Fruit fly (Drosophila melanogaster): ENCODE data around the gene CG18048.

Gene CG18048

DNA sequence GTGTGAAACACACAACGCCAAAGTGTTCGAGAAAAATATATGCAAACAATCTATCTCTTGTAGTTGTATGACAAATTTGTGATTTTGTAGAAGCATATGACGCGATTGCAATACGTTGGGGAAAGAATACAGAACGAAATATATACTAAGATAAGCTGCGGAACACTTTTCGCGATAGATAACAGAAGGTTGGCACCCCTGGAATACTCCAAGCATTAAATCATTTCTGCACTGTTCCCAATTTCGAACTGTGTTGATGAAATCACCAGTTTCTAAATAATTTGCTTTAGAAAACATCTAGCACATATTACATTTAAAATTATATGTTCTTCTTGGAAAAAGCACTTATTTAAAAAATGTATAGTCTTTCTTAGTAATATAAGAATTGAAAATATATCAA, 8.5 kb downstream of the CG18048 start:
- TF ChIP-seq tj (GFP tag; optimal IDR thresholded peaks at IDR 0.05) (no peak), Hr96 (GFP tag; optimal IDR thresholded peaks at IDR 0.05) (no peak), kay (GFP tag; ENCODE audit: borderline replicate concordance) (peak; percentile 45), Mnt (GFP tag; optimal IDR thresholded peaks at IDR 0.05) (no peak), CG5204 (GFP tag; optimal IDR thresholded peaks at IDR 0.05) (no peak)

- peak; percentile 5 for TF ChIP-seq CG11617 (GFP tag; optimal IDR thresholded peaks at IDR 0.05)
- peak; percentile 10 for TF ChIP-seq Mnt (GFP tag; optimal IDR thresholded peaks at IDR 0.05)
- TF ChIP-seq Clk (GFP tag; optimal IDR thresholded peaks at IDR 0.05) = no peak
- TF ChIP-seq toe (GFP tag; optimal IDR thresholded peaks at IDR 0.05) = peak; percentile 67
- no peak for TF ChIP-seq cnc (optimal IDR thresholded peaks at IDR 0.05)
- peak; percentile 16 for TF ChIP-seq CG12768 (GFP tag; optimal IDR thresholded peaks at IDR 0.05)
Observed at dm6 chr3R:6368100-6368499, 22.2 kb downstream of the CG18048 start, which contains the start of gene CG42724. Gene CG42724 (minus strand): TSS chr3R:6368288.

DNA sequence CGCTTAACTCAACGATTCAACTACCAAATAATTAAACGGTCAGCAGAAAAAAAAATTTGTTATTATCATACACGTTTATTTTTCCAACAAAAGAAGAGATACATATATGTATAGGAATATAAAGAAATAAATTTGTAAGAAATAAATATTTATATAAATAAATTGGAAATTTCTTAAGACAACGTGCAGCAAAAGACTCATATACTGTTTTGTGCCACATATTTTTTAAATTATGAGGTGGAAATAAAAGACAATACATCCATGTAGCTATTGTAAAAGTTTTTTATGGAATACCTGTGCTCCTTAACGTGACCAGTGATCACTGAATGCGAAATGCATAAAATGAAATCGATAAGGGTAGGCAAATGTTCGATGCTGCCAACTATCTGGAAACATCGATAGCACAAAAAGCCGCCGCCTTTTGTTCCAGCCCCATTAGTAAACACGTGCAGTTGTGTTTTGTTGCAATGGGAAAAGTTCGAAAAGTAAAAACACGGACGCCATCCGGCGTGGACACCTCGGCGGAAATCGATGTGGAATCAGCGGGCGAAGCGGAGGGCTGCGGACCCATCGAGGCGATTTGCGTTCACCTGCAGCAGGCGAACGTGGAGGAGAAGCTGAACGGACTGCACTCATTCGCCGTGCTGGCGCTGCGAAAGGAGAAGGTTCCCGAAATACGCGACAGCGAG, 22.8 kb downstream of the CG18048 start, which contains the start of gene CG10286:
Gene CG10286, plus strand, starts transcription at position 416 of the 689 bp plus-strand sequence.
- peak; percentile 41 for TF ChIP-seq CG7101 (tag; optimal IDR thresholded peaks at IDR 0.05)
- peak; percentile 20 for TF ChIP-seq bab1 (GFP tag; optimal IDR thresholded peaks at IDR 0.05)
- TF ChIP-seq CG12768 (GFP tag; optimal IDR thresholded peaks at IDR 0.05) = no peak
- TF ChIP-seq CG7045 (GFP tag; optimal IDR thresholded peaks at IDR 0.05) = no peak
- no peak for TF ChIP-seq kay (GFP tag; ENCODE audit: borderline replicate concordance)
- TF ChIP-seq CG1620 (GFP tag; optimal IDR thresholded peaks at IDR 0.05) = no peak
- peak; percentile 38 for TF ChIP-seq CG14711 (tag; optimal IDR thresholded peaks at IDR 0.05)
- TF ChIP-seq toe (GFP tag; optimal IDR thresholded peaks at IDR 0.05) = peak; percentile 37
- TF ChIP-seq pad (GFP tag; optimal IDR thresholded peaks at IDR 0.05) = peak; percentile 3
- peak; percentile 97 for TF ChIP-seq Mnt (GFP tag; optimal IDR thresholded peaks at IDR 0.05)
- no peak for TF ChIP-seq ovo (GFP tag; optimal IDR thresholded peaks at IDR 0.05)
- no peak for TF ChIP-seq CG5204 (GFP tag; optimal IDR thresholded peaks at IDR 0.05)
- no peak for TF ChIP-seq Hr96 (GFP tag; optimal IDR thresholded peaks at IDR 0.05)
- TF ChIP-seq CG33017 (tag; optimal IDR thresholded peaks at IDR 0.05) = no peak
- TF ChIP-seq tj (GFP tag; optimal IDR thresholded peaks at IDR 0.05) = peak; percentile 36
- TF ChIP-seq CG11617 (GFP tag; optimal IDR thresholded peaks at IDR 0.05) = no peak

- TF ChIP-seq cic (GFP tag; optimal IDR thresholded peaks at IDR 0.05) = peak; percentile 26
- no peak for TF ChIP-seq Mnt (GFP tag; optimal IDR thresholded peaks at IDR 0.05)
- TF ChIP-seq CG33017 (tag; optimal IDR thresholded peaks at IDR 0.05) = peak; percentile 64
- peak; percentile 30 for TF ChIP-seq CG7045 (GFP tag; optimal IDR thresholded peaks at IDR 0.05)
- TF ChIP-seq CG14711 (tag; optimal IDR thresholded peaks at IDR 0.05) = peak; percentile 29
- no peak for TF ChIP-seq kay (GFP tag; ENCODE audit: borderline replicate concordance)
- peak; percentile 6 for TF ChIP-seq ovo (GFP tag; optimal IDR thresholded peaks at IDR 0.05)
- peak; percentile 42 for TF ChIP-seq Crg-1 (GFP tag; optimal IDR thresholded peaks at IDR 0.05)
- TF ChIP-seq Hr96 (GFP tag; optimal IDR thresholded peaks at IDR 0.05) = peak; percentile 9
- peak; percentile 43 for TF ChIP-seq CG11617 (GFP tag; optimal IDR thresholded peaks at IDR 0.05)
- peak; percentile 29 for TF ChIP-seq bab1 (GFP tag; optimal IDR thresholded peaks at IDR 0.05)
- TF ChIP-seq CG7101 (tag; optimal IDR thresholded peaks at IDR 0.05) = peak; percentile 40
- TF ChIP-seq pad (GFP tag; optimal IDR thresholded peaks at IDR 0.05) = no peak
- peak; percentile 42 for TF ChIP-seq CG1620 (GFP tag; optimal IDR thresholded peaks at IDR 0.05)
- peak; percentile 27 for TF ChIP-seq CG12768 (GFP tag; optimal IDR thresholded peaks at IDR 0.05)
- no peak for TF ChIP-seq Clk (GFP tag; optimal IDR thresholded peaks at IDR 0.05)
- TF ChIP-seq toe (GFP tag; optimal IDR thresholded peaks at IDR 0.05) = peak; percentile 43
Observed at dm6 chr3R:6373512-6374306, 27.8 kb downstream of the CG18048 start.

dm6 chr3R:6374307-6374574, 28.3 kb downstream of the CG18048 start, which contains the start of gene CG42564:
Gene CG42564 (plus strand): TSS chr3R:6374475.
- TF ChIP-seq CG12768 (GFP tag; optimal IDR thresholded peaks at IDR 0.05) (no peak), CG7045 (GFP tag; optimal IDR thresholded peaks at IDR 0.05) (no peak)

dm6 chr3R:6375944-6376343, 30.0 kb downstream of the CG18048 start, which contains the start of gene CRAT:
Gene CRAT (minus strand): TSS chr3R:6376044.
- TF ChIP-seq bab1 (GFP tag; optimal IDR thresholded peaks at IDR 0.05) (no peak), CG5204 (GFP tag; optimal IDR thresholded peaks at IDR 0.05) (no peak), CG7101 (tag; optimal IDR thresholded peaks at IDR 0.05) (no peak), Hr96 (GFP tag; optimal IDR thresholded peaks at IDR 0.05) (no peak), tj (GFP tag; optimal IDR thresholded peaks at IDR 0.05) (no peak), CG7045 (GFP tag; optimal IDR thresholded peaks at IDR 0.05) (no peak), Crg-1 (GFP tag; optimal IDR thresholded peaks at IDR 0.05) (no peak), CG11617 (GFP tag; optimal IDR thresholded peaks at IDR 0.05) (no peak), Clk (GFP tag; optimal IDR thresholded peaks at IDR 0.05) (no peak), kay (GFP tag; ENCODE audit: borderline replicate concordance) (no peak), CG14711 (tag; optimal IDR thresholded peaks at IDR 0.05) (no peak), CG33017 (tag; optimal IDR thresholded peaks at IDR 0.05) (no peak), CG1620 (GFP tag; optimal IDR thresholded peaks at IDR 0.05) (no peak), pad (GFP tag; optimal IDR thresholded peaks at IDR 0.05) (no peak), cnc (optimal IDR thresholded peaks at IDR 0.05) (no peak), ovo (GFP tag; optimal IDR thresholded peaks at IDR 0.05) (no peak), toe (GFP tag; optimal IDR thresholded peaks at IDR 0.05) (no peak), Mnt (GFP tag; optimal IDR thresholded peaks at IDR 0.05) (no peak), CG12768 (GFP tag; optimal IDR thresholded peaks at IDR 0.05) (no peak), cic (GFP tag; optimal IDR thresholded peaks at IDR 0.05) (no peak)
